Worm (Caenorhabditis elegans) whole organism, late embryonic: ENCODE data around the gene dnpp-1.

Experiments used
- C08G9.2 ChIP-seq: sonication (generic microtip); optimal IDR thresholded peaks from 2 replicates; lab custom pipeline; 2016; ENCODE audit warnings: mild to moderate bottlenecking, missing genetic modification characterization, moderate library complexity, missing compliant biosample characterization
- K09A11.1 ChIP-seq: sonication (generic microtip); optimal IDR thresholded peaks from 2 replicates; lab custom pipeline; 2017; ENCODE audit warnings: antibody characterized with exemption, mild to moderate bottlenecking, missing genetic modification characterization, missing compliant biosample characterization; ENCODE audit not compliant: insufficient read depth
- T23F11.4 ChIP-seq: fragments of 200-800 bp; sonication (Bioruptor generic); optimal IDR thresholded peaks from 2 replicates; lab custom pipeline; 2018; ENCODE audit warnings: mild to moderate bottlenecking, missing genetic modification characterization, missing compliant biosample characterization
- Y22D7AL.16 ChIP-seq: sonication (generic microtip); optimal IDR thresholded peaks from 2 replicates; lab custom pipeline; 2016; ENCODE audit warnings: missing genetic modification characterization, missing compliant biosample characterization
- ahr-1 ChIP-seq: sonication (generic microtip); optimal IDR thresholded peaks from 2 replicates; lab custom pipeline; 2016; ENCODE audit warnings: missing genetic modification characterization, missing compliant biosample characterization
- ceh-14 ChIP-seq: sonication (generic microtip); optimal IDR thresholded peaks from 2 replicates; lab custom pipeline; 2016; ENCODE audit warnings: missing genotype, missing genetic modification characterization, missing compliant biosample characterization
- ceh-24 ChIP-seq: sonication (generic microtip); optimal IDR thresholded peaks from 2 replicates; lab custom pipeline; 2016; ENCODE audit warnings: mild to moderate bottlenecking, missing genetic modification characterization, missing compliant biosample characterization
- ceh-30 ChIP-seq: fragments of 150-350 bp; optimal IDR thresholded peaks from 2 replicates; lab custom pipeline; 2014; ENCODE audit warnings: missing biosample characterization, missing genetic modification characterization
- ceh-34 ChIP-seq: sonication (generic microtip); optimal IDR thresholded peaks from 2 replicates; lab custom pipeline; 2016; ENCODE audit warnings: mild to moderate bottlenecking, missing genetic modification characterization, missing compliant biosample characterization
- ceh-48 ChIP-seq: sonication (generic microtip); optimal IDR thresholded peaks from 2 replicates; lab custom pipeline; 2016; ENCODE audit warnings: missing genetic modification characterization, inconsistent platforms, missing compliant biosample characterization
- dmd-4 ChIP-seq: sonication (generic microtip); optimal IDR thresholded peaks from 2 replicates; lab custom pipeline; 2016; ENCODE audit warnings: borderline replicate concordance, missing genetic modification characterization, missing compliant biosample characterization
- elt-2 ChIP-seq: sonication (generic microtip); optimal IDR thresholded peaks from 2 replicates; lab custom pipeline; 2016; ENCODE audit warnings: missing genetic modification reagents, missing genetic modification characterization, missing compliant biosample characterization
- eyg-1 ChIP-seq: sonication (generic microtip); optimal IDR thresholded peaks from 2 replicates; lab custom pipeline; 2016; ENCODE audit warnings: missing genotype, missing genetic modification characterization, missing compliant biosample characterization
- fax-1 ChIP-seq: sonication (generic microtip); optimal IDR thresholded peaks from 2 replicates; lab custom pipeline; 2016; ENCODE audit warnings: missing genotype, missing genetic modification characterization, missing compliant biosample characterization
- fkh-10 ChIP-seq: fragments of 150-350 bp; optimal IDR thresholded peaks from 2 replicates; lab custom pipeline; 2014; ENCODE audit warnings: missing biosample characterization, missing genetic modification reagents, missing genetic modification characterization
- fkh-6 ChIP-seq: sonication (generic microtip); optimal IDR thresholded peaks from 2 replicates; lab custom pipeline; 2016; ENCODE audit warnings: missing genetic modification characterization, missing compliant biosample characterization
- madf-2 ChIP-seq: sonication (generic microtip); optimal IDR thresholded peaks from 2 replicates; lab custom pipeline; 2017; ENCODE audit warnings: missing genetic modification characterization, missing compliant biosample characterization
- nfya-1 ChIP-seq: sonication (generic microtip); optimal IDR thresholded peaks from 2 replicates; lab custom pipeline; 2017; ENCODE audit warnings: missing genetic modification characterization, mild to moderate bottlenecking, missing compliant biosample characterization, antibody characterized with exemption, moderate library complexity
- npax-4 ChIP-seq: sonication (generic microtip); optimal IDR thresholded peaks from 2 replicates; lab custom pipeline; 2016; ENCODE audit warnings: missing genetic modification characterization, missing compliant biosample characterization
- odd-2 ChIP-seq: sonication (generic microtip); optimal IDR thresholded peaks from 2 replicates; lab custom pipeline; 2017; ENCODE audit warnings: antibody characterized with exemption, mild to moderate bottlenecking, missing genetic modification characterization, missing compliant biosample characterization
- pat-9 ChIP-seq: fragments of 200-800 bp; sonication (Bioruptor generic); optimal IDR thresholded peaks from 2 replicates; lab custom pipeline; 2018; ENCODE audit warnings: mild to moderate bottlenecking, missing genetic modification characterization, moderate library complexity, missing compliant biosample characterization
- pax-1 ChIP-seq: fragments of 150-350 bp; optimal IDR thresholded peaks from 2 replicates; lab custom pipeline; 2014; ENCODE audit warnings: missing biosample characterization, missing genetic modification characterization
- pha-2 ChIP-seq: sonication (generic microtip); optimal IDR thresholded peaks from 2 replicates; lab custom pipeline; 2017; ENCODE audit warnings: mild to moderate bottlenecking, missing genetic modification characterization, missing compliant biosample characterization
- pros-1 ChIP-seq: fragments of 150-350 bp; optimal IDR thresholded peaks from 2 replicates; lab custom pipeline; 2014; ENCODE audit warnings: missing biosample characterization, missing genetic modification reagents, missing genetic modification characterization
- rnt-1 ChIP-seq: sonication (generic microtip); optimal IDR thresholded peaks from 2 replicates; lab custom pipeline; 2016; ENCODE audit warnings: missing genetic modification characterization, missing compliant biosample characterization
- sdc-2 ChIP-seq: sonication (generic microtip); optimal IDR thresholded peaks from 2 replicates; lab custom pipeline; 2016; ENCODE audit warnings: missing genotype, missing genetic modification characterization, missing compliant biosample characterization
- tbx-2 ChIP-seq: sonication (generic microtip); optimal IDR thresholded peaks from 2 replicates; lab custom pipeline; 2016; ENCODE audit warnings: missing genetic modification characterization, missing compliant biosample characterization
- tbx-7 ChIP-seq: sonication (generic microtip); optimal IDR thresholded peaks from 2 replicates; lab custom pipeline; 2016; ENCODE audit warnings: missing genotype, missing genetic modification characterization, missing compliant biosample characterization
- ttx-3 ChIP-seq: sonication (generic microtip); optimal IDR thresholded peaks from 2 replicates; lab custom pipeline; 2016; ENCODE audit warnings: missing genetic modification reagents, missing genetic modification characterization, missing compliant biosample characterization
- unc-3 ChIP-seq, 2 experiments: fragments of 200-800 bp in 1 of 2; sonication (Bioruptor generic) in 1 of 2; sonication (generic microtip) in 1 of 2; conservative IDR thresholded peaks in 1 of 2; optimal IDR thresholded peaks in 1 of 2; 2 replicates each; pipeline versions ENCODE4 v1.3.6 to Lab custom; 2016 to 2022; ENCODE audit warnings: missing compliant biosample characterization in 2 of 2, missing genetic modification characterization in 2 of 2, missing genetic modification reagents in 1 of 2
- unc-55 ChIP-seq: sonication (generic microtip); optimal IDR thresholded peaks from 2 replicates; lab custom pipeline; 2017; ENCODE audit warnings: missing biosample characterization, missing genetic modification reagents, missing genetic modification characterization
- zip-5 ChIP-seq: sonication (generic microtip); optimal IDR thresholded peaks from 2 replicates; lab custom pipeline; 2016; ENCODE audit warnings: missing genetic modification characterization, missing compliant biosample characterization
- ztf-16 ChIP-seq: sonication (generic microtip); optimal IDR thresholded peaks from 2 replicates; lab custom pipeline; 2017; ENCODE audit warnings: missing genetic modification characterization, missing compliant biosample characterization

dnpp-1 gene

DNA sequence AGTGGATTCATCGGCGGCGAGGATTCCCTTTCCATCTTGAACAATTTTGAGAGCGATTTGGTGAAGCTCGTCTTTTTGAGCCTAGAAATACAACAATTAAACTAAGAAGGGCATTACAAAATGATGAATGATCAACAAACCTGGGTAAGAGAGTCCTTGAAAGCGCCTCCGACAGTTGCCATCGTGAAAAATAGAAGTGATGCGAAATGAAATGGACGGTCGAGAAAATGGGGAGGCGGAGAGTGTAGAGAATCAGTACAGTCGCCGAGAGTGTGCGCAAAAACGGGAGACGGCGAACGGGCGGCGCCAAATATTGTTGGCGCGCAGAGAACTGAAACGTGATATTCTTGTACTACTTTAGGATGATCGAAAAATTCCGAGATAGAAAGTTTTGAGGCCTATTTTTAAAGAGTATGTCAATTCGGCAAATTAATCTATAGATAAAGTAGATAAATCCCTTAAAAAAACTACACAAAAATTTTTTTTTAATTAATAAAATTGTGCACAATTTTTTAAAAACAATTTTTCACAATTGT, 12.6 kb upstream of the dnpp-1 start, which contains the start of gene aldo-2:
TSS of gene aldo-2 (minus strand) at position 486 of the 536 bp plus-strand sequence.
- no peak for TF ChIP-seq ceh-34
- no peak for TF ChIP-seq ahr-1 (tag; lab: Kevin White, UChicago)
- no peak for TF ChIP-seq ceh-30
- no peak for TF ChIP-seq ceh-48 (tag; lab: Kevin White, UChicago)
- TF ChIP-seq ztf-16 (tag; lab: Kevin White, UChicago): no peak

DNA sequence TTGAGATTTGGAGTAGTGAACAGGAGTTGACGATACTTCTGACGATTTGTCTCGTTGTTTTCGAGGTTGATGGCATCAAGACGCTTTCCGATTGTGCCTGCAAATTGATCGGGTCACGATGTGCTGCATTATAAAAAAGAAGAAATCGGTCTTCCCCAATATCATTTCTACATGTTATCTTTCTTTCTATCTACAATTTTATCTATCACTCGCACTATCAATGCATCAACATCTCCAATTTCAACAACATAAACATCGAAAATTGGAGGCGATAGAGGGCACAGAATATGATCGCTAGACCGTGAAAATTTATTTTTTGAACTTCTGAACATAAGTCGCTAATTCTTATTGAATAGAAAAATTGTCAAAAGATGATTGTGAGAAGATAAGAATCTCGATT, 12.1 kb upstream of the dnpp-1 start:
- TF ChIP-seq pha-2 (tag; lab: Kevin White, UChicago) (no peak), ceh-14 (tag; lab: Kevin White, UChicago) (no peak), fax-1 (tag; lab: Kevin White, UChicago) (no peak), dmd-4 (tag; lab: Kevin White, UChicago) (no peak), elt-2 (peak; percentile 74)

DNA sequence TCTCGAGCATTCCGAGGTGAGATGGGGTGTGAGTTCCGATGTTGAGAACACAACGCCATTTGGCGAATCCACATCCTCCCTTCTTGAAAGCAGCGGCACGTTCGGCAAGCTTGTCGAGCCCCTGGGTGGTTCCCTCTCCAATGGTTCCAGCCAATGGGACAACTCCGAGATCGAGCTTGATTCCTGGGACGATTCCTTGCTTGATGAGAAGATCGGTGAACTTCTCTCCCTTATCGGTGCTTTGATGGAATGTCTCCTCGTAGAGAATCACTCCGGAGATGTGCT, 11.8 kb upstream of the dnpp-1 start:
- TF ChIP-seq ttx-3 (no peak), pat-9 (tag; lab: Kevin White, UChicago) (no peak), elt-2 (no peak), odd-2 (tag; lab: Kevin White, UChicago) (no peak), K09A11.1 (tag; lab: Kevin White, UChicago) (no peak), ceh-30 (no peak), sdc-2 (tag; lab: Kevin White, UChicago) (no peak), ahr-1 (tag; lab: Kevin White, UChicago) (no peak), tbx-2 (tag; lab: Kevin White, UChicago) (no peak), madf-2 (no peak), fkh-6 (no peak), tbx-7 (tag; lab: Kevin White, UChicago) (no peak), pros-1 (tag; lab: Kevin White, UChicago) (no peak), C08G9.2 (tag; lab: Kevin White, UChicago) (no peak), pha-2 (tag; lab: Kevin White, UChicago) (no peak), ztf-16 (tag; lab: Kevin White, UChicago) (no peak), nfya-1 (tag; lab: Kevin White, UChicago) (no peak), pax-1 (no peak)

DNA sequence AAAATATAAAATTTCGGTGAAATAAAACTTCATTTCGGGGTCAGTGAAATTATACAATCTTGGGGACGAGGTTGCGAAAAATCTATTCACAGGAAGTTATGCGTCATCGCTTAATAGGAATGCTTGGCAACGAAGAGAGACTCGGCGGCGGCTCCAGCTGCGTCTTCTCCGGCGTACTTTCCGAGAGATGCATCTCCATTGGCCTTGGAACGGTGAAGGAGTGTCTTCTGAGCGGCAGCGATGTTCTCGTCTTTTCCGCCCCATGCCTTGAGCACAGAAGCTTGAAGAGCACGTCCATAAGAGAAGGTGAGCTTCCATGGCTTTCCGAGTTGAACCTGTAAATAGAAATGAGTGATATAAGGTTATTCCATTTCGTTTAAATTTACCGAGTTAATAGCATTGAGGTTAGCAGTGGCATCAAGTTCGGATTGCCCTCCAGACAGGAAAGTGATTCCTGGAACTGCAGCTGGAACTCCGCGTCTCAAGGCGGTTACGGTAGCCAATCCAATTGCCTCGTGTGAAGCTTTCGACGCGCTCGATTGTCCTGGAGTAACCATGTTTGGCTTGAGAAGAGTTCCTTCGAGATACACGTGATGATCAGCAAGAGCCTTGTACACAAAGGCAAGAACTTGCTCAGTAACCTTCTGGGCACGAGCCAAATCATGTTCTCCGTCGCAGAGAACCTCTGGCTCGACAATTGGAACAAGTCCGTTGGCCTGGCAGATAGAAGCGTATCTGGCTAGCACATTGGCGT, 11.2 kb upstream of the dnpp-1 start:
- no peak for TF ChIP-seq ttx-3
- TF ChIP-seq Y22D7AL.16 (tag; lab: Kevin White, UChicago): no peak
- no peak for TF ChIP-seq T23F11.4 (GFP tag; lab: Kevin White, UChicago)
- TF ChIP-seq tbx-2 (tag; lab: Kevin White, UChicago): no peak
- TF ChIP-seq npax-4 (tag; lab: Kevin White, UChicago): no peak
- TF ChIP-seq ceh-34: no peak
- TF ChIP-seq fkh-10 (GFP tag; lab: Kevin White, UChicago): no peak
- no peak for TF ChIP-seq ceh-48 (tag; lab: Kevin White, UChicago)
- no peak for TF ChIP-seq zip-5 (tag; lab: Kevin White, UChicago)
- no peak for TF ChIP-seq ceh-30
- TF ChIP-seq eyg-1: no peak
- TF ChIP-seq unc-3 (GFP tag; conservative IDR thresholded peaks at IDR 0.05; lab: Robert Waterston, UW): no peak
- no peak for TF ChIP-seq unc-3 (tag; optimal IDR thresholded peaks at IDR 0.05; lab: Kevin White, UChicago)
- TF ChIP-seq ceh-24 (tag; lab: Kevin White, UChicago): no peak
- no peak for TF ChIP-seq rnt-1 (tag; lab: Kevin White, UChicago)

DNA sequence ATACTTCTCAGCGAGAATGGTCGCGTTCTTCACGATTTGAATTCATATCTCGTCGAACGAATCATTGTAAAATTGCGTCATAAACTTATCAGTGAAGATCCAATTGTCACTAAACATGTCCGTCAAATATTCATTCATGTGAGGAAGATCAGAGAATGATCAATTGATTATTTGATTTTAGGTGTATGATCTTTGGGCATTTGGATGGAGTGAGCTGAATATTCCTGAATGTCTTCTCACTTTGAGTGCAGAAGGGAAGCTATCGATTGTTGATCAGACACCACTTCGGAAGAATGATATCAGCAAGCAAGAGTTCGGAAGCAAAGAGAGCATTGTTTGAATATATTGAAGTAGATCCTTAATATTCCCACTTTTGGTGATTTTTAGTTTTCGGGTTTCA, 10.7 kb upstream of the dnpp-1 start:
- TF ChIP-seq unc-55 (GFP tag; lab: Kevin White, UChicago): peak; percentile 59
- TF ChIP-seq T23F11.4 (GFP tag; lab: Kevin White, UChicago): no peak
- TF ChIP-seq elt-2: no peak
- TF ChIP-seq, all 69 proteins: peak for 1
